Fruit fly (Drosophila melanogaster) whole organism, embryonic: ENCODE results near the gene CG42536.

Source experiments
- ATbp ChIP-seq: fragments of 200-800 bp; sonication (Bioruptor generic); optimal IDR thresholded peaks from 2 replicates; lab custom pipeline; 2017; ENCODE audit warnings: missing biosample characterization, mild to moderate bottlenecking, missing genetic modification characterization, missing genetic modification reagents
- Aef1 ChIP-seq: fragments of 200-800 bp; sonication (Bioruptor generic); IDR thresholded peaks from 3 replicates; pipeline ENCODE4 v1.3.6; 2022; ENCODE audit warnings: missing biosample characterization, missing genetic modification characterization
- BEAF-32 ChIP-seq: fragments of 200-800 bp; sonication (Bioruptor generic); optimal IDR thresholded peaks from 3 replicates; lab custom pipeline; 2017; ENCODE audit warnings: missing biosample characterization, missing genetic modification characterization, mild to moderate bottlenecking, moderate library complexity, missing genetic modification reagents
- Bgb ChIP-seq: fragments of 200-800 bp; sonication (Bioruptor generic); IDR thresholded peaks from 2 replicates; pipeline ENCODE4 v1.3.6; 2022; ENCODE audit warnings: missing biosample characterization, missing genetic modification characterization; ENCODE audit not compliant: partially characterized antibody
- CG10147 ChIP-seq: fragments of 200-800 bp; sonication (Bioruptor generic); optimal IDR thresholded peaks from 2 replicates; lab custom pipeline; 2019; ENCODE audit warnings: missing biosample characterization, mild to moderate bottlenecking, missing genetic modification characterization, moderate library complexity
- CG10431 ChIP-seq: fragments of 200-800 bp; sonication (Bioruptor generic); optimal IDR thresholded peaks from 3 replicates; lab custom pipeline; 2018; ENCODE audit warnings: missing biosample characterization, mild to moderate bottlenecking, missing genetic modification characterization
- CG1233 ChIP-seq: fragments of 200-800 bp; sonication (Bioruptor generic); optimal IDR thresholded peaks from 4 replicates; lab custom pipeline; 2018; ENCODE audit warnings: missing biosample characterization, mild to moderate bottlenecking, missing genetic modification characterization
- CG13123 ChIP-seq: fragments of 200-800 bp; sonication (Bioruptor generic); optimal IDR thresholded peaks from 2 replicates; lab custom pipeline; 2016; ENCODE audit warnings: missing biosample characterization, missing genetic modification characterization
- CG13287 ChIP-seq: fragments of 200-800 bp; sonication (Bioruptor generic); IDR thresholded peaks from 2 replicates; pipeline ENCODE4 v1.3.6; 2022; ENCODE audit warnings: missing biosample characterization, missing genetic modification characterization; ENCODE audit not compliant: partially characterized antibody
- CG13296 ChIP-seq: fragments of 200-800 bp; sonication (Bioruptor generic); optimal IDR thresholded peaks from 3 replicates; lab custom pipeline; 2018; ENCODE audit warnings: missing biosample characterization, mild to moderate bottlenecking, missing genetic modification characterization
- CG14014 ChIP-seq: fragments of 200-800 bp; sonication (Bioruptor generic); IDR thresholded peaks from 2 replicates; pipeline ENCODE4 v1.3.6; 2022; ENCODE audit warnings: missing biosample characterization, missing genetic modification characterization
- CG14441 ChIP-seq: fragments of 200-800 bp; sonication (Bioruptor generic); IDR thresholded peaks from 2 replicates; pipeline ENCODE4 v1.3.6; 2022; ENCODE audit warnings: missing biosample characterization, missing genetic modification characterization
- CG17385 ChIP-seq: fragments of 200-800 bp; sonication (Bioruptor generic); optimal IDR thresholded peaks from 3 replicates; lab custom pipeline; 2018; ENCODE audit warnings: missing biosample characterization, mild to moderate bottlenecking, missing genetic modification characterization
- CG18011 ChIP-seq: fragments of 200-800 bp; sonication (Bioruptor generic); optimal IDR thresholded peaks from 2 replicates; lab custom pipeline; 2017; ENCODE audit warnings: missing biosample characterization, missing genetic modification characterization, mild to moderate bottlenecking, moderate library complexity, missing genotype
- CG2889 ChIP-seq: fragments of 200-800 bp; sonication (Bioruptor generic); IDR thresholded peaks from 3 replicates; pipeline ENCODE4 v1.3.6; 2022; ENCODE audit warnings: missing biosample characterization, missing genetic modification characterization
- CG3995 ChIP-seq: fragments of 200-800 bp; sonication (Bioruptor generic); optimal IDR thresholded peaks from 3 replicates; lab custom pipeline; 2016; ENCODE audit warnings: missing biosample characterization, missing genetic modification characterization
- CG6175 ChIP-seq: fragments of 200-800 bp; sonication (Bioruptor generic); IDR thresholded peaks from 3 replicates; pipeline ENCODE4 v1.3.6; 2022; ENCODE audit warnings: missing biosample characterization, missing genetic modification characterization
- CG7271 ChIP-seq: fragments of 200-800 bp; sonication (Bioruptor generic); optimal IDR thresholded peaks from 2 replicates; lab custom pipeline; 2018; ENCODE audit warnings: missing biosample characterization, mild to moderate bottlenecking, missing genetic modification characterization, moderate library complexity
- CG7839 ChIP-seq: fragments of 200-800 bp; sonication (Bioruptor generic); optimal IDR thresholded peaks from 3 replicates; lab custom pipeline; 2018; ENCODE audit warnings: missing biosample characterization, mild to moderate bottlenecking, missing genetic modification characterization, moderate library complexity
- CG8290 ChIP-seq, 3 experiments: fragments of 200-800 bp; sonication (Bioruptor generic); optimal IDR thresholded peaks; 2 replicates each; lab custom pipeline; 2016 to 2019; ENCODE audit warnings: missing biosample characterization in 3 of 3, missing genetic modification characterization in 3 of 3, mild to moderate bottlenecking in 2 of 3, moderate library complexity in 1 of 3
- CG8359 ChIP-seq: fragments of 200-800 bp; sonication (Bioruptor generic); optimal IDR thresholded peaks from 2 replicates; lab custom pipeline; 2017; ENCODE audit warnings: missing biosample characterization, mild to moderate bottlenecking, missing genetic modification characterization, borderline replicate concordance
- CG9215 ChIP-seq: fragments of 200-800 bp; sonication (Bioruptor generic); IDR thresholded peaks from 2 replicates; pipeline ENCODE4 v1.3.6; 2022; ENCODE audit warnings: missing biosample characterization, missing genetic modification characterization
- CG9727 ChIP-seq: fragments of 200-800 bp; sonication (Bioruptor generic); optimal IDR thresholded peaks from 3 replicates; lab custom pipeline; 2017; ENCODE audit warnings: missing biosample characterization, mild to moderate bottlenecking, missing genetic modification characterization
- CG9817 ChIP-seq: fragments of 200-800 bp; sonication (Bioruptor generic); optimal IDR thresholded peaks from 2 replicates; lab custom pipeline; 2018; ENCODE audit warnings: missing biosample characterization, mild to moderate bottlenecking, missing genetic modification characterization, moderate library complexity
- CG9876 ChIP-seq: fragments of 200-800 bp; sonication (Bioruptor generic); optimal IDR thresholded peaks from 2 replicates; lab custom pipeline; 2016; ENCODE audit warnings: missing biosample characterization, missing genetic modification characterization
- Dbx ChIP-seq: fragments of 200-800 bp; sonication (Bioruptor generic); IDR thresholded peaks from 3 replicates; pipeline ENCODE4 v1.3.6; 2022; ENCODE audit warnings: missing biosample characterization, missing genetic modification characterization
- Dek ChIP-seq: fragments of 200-800 bp; sonication (Bioruptor generic); optimal IDR thresholded peaks from 3 replicates; lab custom pipeline; 2019; ENCODE audit warnings: missing biosample characterization, mild to moderate bottlenecking, missing genetic modification characterization, moderate library complexity
- Doc3 ChIP-seq: fragments of 200-800 bp; sonication (Bioruptor generic); IDR thresholded peaks from 3 replicates; pipeline ENCODE4 v1.3.6; 2022; ENCODE audit warnings: missing biosample characterization, missing genetic modification characterization; ENCODE audit not compliant: partially characterized antibody
- Jarid2 ChIP-seq: fragments of 200-800 bp; sonication (Bioruptor generic); optimal IDR thresholded peaks from 3 replicates; lab custom pipeline; 2017; ENCODE audit warnings: mild to moderate bottlenecking, missing biosample characterization, missing genetic modification reagents, missing genetic modification characterization
- Sin3A ChIP-seq: fragments of >200 bp; optimal IDR thresholded peaks from 2 replicates; lab custom pipeline; 2018
- Spps ChIP-seq: fragments of 200-800 bp; sonication (Bioruptor generic); optimal IDR thresholded peaks from 2 replicates; lab custom pipeline; 2018; ENCODE audit warnings: missing biosample characterization, mild to moderate bottlenecking, missing genetic modification characterization
- TFAM ChIP-seq: fragments of 200-800 bp; sonication (Bioruptor generic); optimal IDR thresholded peaks from 2 replicates; lab custom pipeline; 2017; ENCODE audit warnings: missing biosample characterization, missing genetic modification characterization, inconsistent platforms
- al ChIP-seq: fragments of 200-800 bp; sonication (Bioruptor generic); IDR thresholded peaks from 2 replicates; pipeline ENCODE4 v1.3.6; 2022; ENCODE audit warnings: missing biosample characterization, missing genetic modification characterization
- dan ChIP-seq: fragments of 200-800 bp; sonication (Bioruptor generic); IDR thresholded peaks from 2 replicates; pipeline ENCODE4 v1.3.6; 2022; ENCODE audit warnings: missing biosample characterization, missing genetic modification characterization
- gce ChIP-seq: fragments of 200-800 bp; sonication (Bioruptor generic); IDR thresholded peaks from 3 replicates; pipeline ENCODE4 v1.3.6; 2022; ENCODE audit warnings: missing biosample characterization, missing genetic modification characterization
- gem ChIP-seq: fragments of 200-800 bp; sonication (Bioruptor generic); optimal IDR thresholded peaks from 2 replicates; lab custom pipeline; 2019; ENCODE audit warnings: missing biosample characterization, mild to moderate bottlenecking, missing genetic modification characterization, moderate library complexity
- hkb ChIP-seq, 2 experiments: fragments of 200-800 bp in 1 of 2; fragments of >200 bp in 1 of 2; sonication (Bioruptor generic) in 1 of 2; IDR thresholded peaks in 1 of 2; optimal IDR thresholded peaks in 1 of 2; 2 replicates each; pipeline versions ENCODE4 v1.3.6 to Lab custom; 2017 to 2022; ENCODE audit warnings: missing biosample characterization in 1 of 2, missing genetic modification characterization in 1 of 2
- jumu ChIP-seq: fragments of 200-800 bp; sonication (Bioruptor generic); optimal IDR thresholded peaks from 3 replicates; lab custom pipeline; 2016; ENCODE audit warnings: missing biosample characterization, missing genetic modification characterization
- kah ChIP-seq: fragments of 200-800 bp; sonication (Bioruptor generic); optimal IDR thresholded peaks from 2 replicates; lab custom pipeline; 2018; ENCODE audit warnings: missing biosample characterization, mild to moderate bottlenecking, missing genetic modification characterization
- lov ChIP-seq, 2 experiments: fragments of 200-800 bp in 1 of 2; fragments of >200 bp in 1 of 2; sonication (Bioruptor generic) in 1 of 2; IDR thresholded peaks in 1 of 2; optimal IDR thresholded peaks in 1 of 2; 2 replicates in 1 of 2; 3 replicates in 1 of 2; pipeline versions ENCODE4 v1.3.6 to Lab custom; 2017 to 2022; ENCODE audit warnings: missing biosample characterization in 1 of 2, missing genetic modification characterization in 1 of 2
- maf-S ChIP-seq: fragments of 200-800 bp; sonication (Bioruptor generic); optimal IDR thresholded peaks from 2 replicates; lab custom pipeline; 2016; ENCODE audit warnings: missing biosample characterization, missing genetic modification characterization
- nau ChIP-seq: fragments of 200-800 bp; sonication (Bioruptor generic); optimal IDR thresholded peaks from 3 replicates; lab custom pipeline; 2017; ENCODE audit warnings: missing biosample characterization, mild to moderate bottlenecking, missing genetic modification characterization, missing genetic modification reagents
- nerfin-1 ChIP-seq: fragments of 200-800 bp; sonication (Bioruptor generic); optimal IDR thresholded peaks from 3 replicates; lab custom pipeline; 2019; ENCODE audit warnings: missing biosample characterization, mild to moderate bottlenecking, missing genetic modification characterization, moderate library complexity
- onecut ChIP-seq: fragments of 200-800 bp; sonication (Bioruptor generic); IDR thresholded peaks from 2 replicates; pipeline ENCODE4 v1.3.6; 2022; ENCODE audit warnings: missing biosample characterization, missing genetic modification characterization
- p53 ChIP-seq: fragments of 200-800 bp; sonication (Bioruptor generic); optimal IDR thresholded peaks from 2 replicates; lab custom pipeline; 2016; ENCODE audit warnings: missing biosample characterization, missing genetic modification characterization
- ranshi ChIP-seq: fragments of 200-800 bp; sonication (Bioruptor generic); IDR thresholded peaks from 2 replicates; pipeline ENCODE4 v1.3.6; 2022; ENCODE audit warnings: missing biosample characterization, missing genetic modification characterization
- row ChIP-seq: fragments of 200-800 bp; sonication (Bioruptor generic); IDR thresholded peaks from 3 replicates; pipeline ENCODE4 v1.3.6; 2022; ENCODE audit warnings: missing biosample characterization, missing genetic modification characterization
- sisA ChIP-seq: fragments of 200-800 bp; sonication (Bioruptor generic); IDR thresholded peaks from 2 replicates; pipeline ENCODE4 v1.3.6; 2022; ENCODE audit warnings: missing biosample characterization, missing genetic modification characterization
- trh ChIP-seq: fragments of 200-800 bp; sonication (Bioruptor generic); optimal IDR thresholded peaks from 2 replicates; lab custom pipeline; 2016; ENCODE audit warnings: missing biosample characterization, missing genetic modification characterization

The CG42536 gene

DNA sequence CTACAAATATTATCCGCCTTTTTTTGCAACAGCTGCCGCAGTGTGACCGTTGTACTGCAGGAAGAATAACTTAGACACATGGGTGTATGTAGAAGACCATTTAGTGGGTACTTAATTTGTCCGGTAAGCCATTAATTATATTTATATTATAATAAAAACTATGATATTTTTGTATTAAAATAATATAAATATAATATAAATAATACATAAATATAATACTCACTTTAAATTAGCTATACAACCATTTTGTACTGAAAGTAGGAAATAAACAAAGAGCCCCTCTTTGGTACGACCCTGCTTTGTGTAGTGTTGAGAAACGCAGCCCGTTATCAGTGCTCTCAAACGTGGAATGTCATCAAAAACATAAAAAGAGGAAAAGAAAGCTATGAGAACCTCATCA, 8.0 kb upstream of the CG42536 start, which contains the start of gene Cnep1r2 (continued):
- TF ChIP-seq CG10147 (GFP tag; lab: Kevin White, UChicago) (peak; percentile 89), CG7271 (tag; lab: Kevin White, UChicago) (peak; percentile 94), dan (GFP tag; lab: Robert Waterston, UW) (peak; percentile 80), sisA (GFP tag; lab: Robert Waterston, UW) (peak; percentile 94), TFAM (GFP tag; lab: Kevin White, UChicago) (no peak), CG13287 (GFP tag; lab: Robert Waterston, UW) (peak; percentile 27; the same call in 1 of the 2 replicates), jumu (GFP tag; lab: Kevin White, UChicago) (peak; percentile 53), CG14441 (GFP tag; lab: Robert Waterston, UW) (peak; percentile 94), CG18011 (peak; percentile 75), al (GFP tag; lab: Robert Waterston, UW) (peak; percentile 96), CG13123 (peak; percentile 91), onecut (GFP tag; lab: Robert Waterston, UW) (peak; percentile 80), trh (GFP tag; lab: Kevin White, UChicago) (peak; percentile 83), gem (tag; lab: Kevin White, UChicago) (peak; percentile 99), Sin3A (lab: Kevin White, UChicago) (no peak), hkb (optimal IDR thresholded peaks at IDR 0.05; lab: Kevin White, UChicago) (no peak), hkb (GFP tag; IDR thresholded peaks at IDR 0.05; lab: Robert Waterston, UW) (peak; percentile 95), CG6175 (GFP tag; lab: Robert Waterston, UW) (peak; percentile 87), p53 (GFP tag; lab: Kevin White, UChicago) (no peak), CG9817 (peak; percentile 98), kah (GFP tag; lab: Kevin White, UChicago) (peak; percentile 84), CG14014 (GFP tag; lab: Robert Waterston, UW) (peak; percentile 95), lov (optimal IDR thresholded peaks at IDR 0.05; lab: Kevin White, UChicago) (no peak), lov (GFP tag; IDR thresholded peaks at IDR 0.05; lab: Robert Waterston, UW) (peak; percentile 85), CG8290 (GFP tag; optimal IDR thresholded peaks at IDR 0.05; lab: Kevin White, UChicago) (peak; percentile 93), CG8290 (tag; optimal IDR thresholded peaks at IDR 0.05; lab: Kevin White, UChicago) (peak in 1 of 2 experiments; percentile 16), ranshi (peak; percentile 94), Jarid2 (GFP tag; lab: Kevin White, UChicago) (peak; percentile 77), nerfin-1 (tag; lab: Kevin White, UChicago) (peak; percentile 94), CG1233 (peak; percentile 96), Aef1 (GFP tag; lab: Robert Waterston, UW) (peak; percentile 93), CG9876 (GFP tag; lab: Kevin White, UChicago) (peak; percentile 51), CG13296 (GFP tag; lab: Kevin White, UChicago) (peak; percentile 93), CG2889 (GFP tag; lab: Robert Waterston, UW) (peak; percentile 88), CG7839 (tag; lab: Kevin White, UChicago) (peak; percentile 98), maf-S (peak; percentile 49), CG3995 (GFP tag; lab: Kevin White, UChicago) (peak; percentile 20), Bgb (GFP tag; lab: Robert Waterston, UW) (no peak), gce (GFP tag; lab: Robert Waterston, UW) (peak; percentile 90), CG10431 (GFP tag; lab: Kevin White, UChicago) (peak; percentile 90), row (GFP tag; lab: Robert Waterston, UW) (peak; percentile 99), Dek (tag; lab: Kevin White, UChicago) (peak; percentile 96), Dbx (GFP tag; lab: Robert Waterston, UW) (peak; percentile 93), BEAF-32 (GFP tag; lab: Kevin White, UChicago) (peak; percentile 4), CG9727 (GFP tag; lab: Kevin White, UChicago) (peak; percentile 96), Doc3 (GFP tag; lab: Robert Waterston, UW) (no peak), nau (GFP tag; lab: Kevin White, UChicago) (no peak), ATbp (GFP tag; lab: Kevin White, UChicago) (peak; percentile 92), CG9215 (GFP tag; lab: Robert Waterston, UW) (peak; percentile 95), Spps (tag; lab: Kevin White, UChicago) (peak; percentile 93), CG17385 (GFP tag; lab: Kevin White, UChicago) (peak; percentile 93), CG8359 (peak; percentile 89)
